Fruit fly (Drosophila melanogaster): ENCODE data around the gene Ndc80.
A peak's percentile ranks its signal among the peaks of the same experiment; 100 is the strongest.

DNA sequence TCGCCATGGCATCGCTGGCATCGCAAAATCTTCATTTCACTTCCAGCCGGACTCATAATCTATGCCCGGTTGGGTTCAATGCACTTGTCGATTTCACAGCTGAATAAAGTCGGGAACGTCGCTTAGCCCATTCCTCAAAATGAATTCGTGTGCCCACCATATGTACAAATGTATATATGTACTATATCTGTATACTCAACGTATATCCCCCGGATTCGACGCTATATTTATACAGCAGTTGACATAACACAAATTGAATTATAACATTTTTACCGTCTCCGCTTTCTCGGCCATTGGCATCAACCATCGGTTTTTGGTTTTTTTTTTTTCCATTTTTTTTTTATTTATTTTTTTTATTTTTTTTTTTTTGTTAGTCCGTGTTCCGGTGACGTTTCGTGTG is 41.6 kb downstream of the Ndc80 start:
- no peak for TF ChIP-seq CG6792 (GFP tag; optimal IDR thresholded peaks at IDR 0.05)
- TF ChIP-seq Sox102F (GFP tag; optimal IDR thresholded peaks at IDR 0.05), result peak; percentile 12
- TF ChIP-seq CG6854 (GFP tag; optimal IDR thresholded peaks at IDR 0.05), result no peak
- TF ChIP-seq Smox (GFP tag; optimal IDR thresholded peaks at IDR 0.05), result peak; percentile 20
- no peak for TF ChIP-seq Ets21C (GFP tag; optimal IDR thresholded peaks at IDR 0.05)
- TF ChIP-seq topi (GFP tag; optimal IDR thresholded peaks at IDR 0.05), result peak; percentile 15
- no peak for TF ChIP-seq fd85E (GFP tag; optimal IDR thresholded peaks at IDR 0.05)
- no peak for TF ChIP-seq CG7368 (GFP tag; optimal IDR thresholded peaks at IDR 0.05)
- TF ChIP-seq CG10631 (GFP tag; optimal IDR thresholded peaks at IDR 0.05), result no peak
